Fruit fly (Drosophila melanogaster) whole organism, embryonic: Measurements from ENCODE around the gene Caper.

ENCODE experiments used
- Ada2b ChIP-seq: fragments of 200-800 bp; sonication (Bioruptor generic); IDR thresholded peaks from 2 replicates; pipeline ENCODE4 v1.3.6; 2022; ENCODE audit warnings: missing biosample characterization, missing genetic modification characterization
- Aef1 ChIP-seq: fragments of 200-800 bp; sonication (Bioruptor generic); IDR thresholded peaks from 3 replicates; pipeline ENCODE4 v1.3.6; 2022; ENCODE audit warnings: missing biosample characterization, missing genetic modification characterization
- Atf-2 ChIP-seq: fragments of 200-800 bp; sonication (Bioruptor generic); optimal IDR thresholded peaks from 2 replicates; lab custom pipeline; 2016; ENCODE audit warnings: missing biosample characterization, missing genetic modification characterization
- BtbVII ChIP-seq: fragments of 200-800 bp; sonication (Bioruptor generic); optimal IDR thresholded peaks from 3 replicates; lab custom pipeline; 2017; ENCODE audit warnings: missing biosample characterization, mild to moderate bottlenecking, missing genetic modification characterization
- CG12769 ChIP-seq: fragments of 200-800 bp; sonication (Bioruptor generic); optimal IDR thresholded peaks from 2 replicates; lab custom pipeline; 2019; ENCODE audit warnings: missing biosample characterization, mild to moderate bottlenecking, missing genetic modification characterization, moderate library complexity
- CG13624 ChIP-seq: fragments of 200-800 bp; sonication (Bioruptor generic); optimal IDR thresholded peaks from 2 replicates; lab custom pipeline; 2016; ENCODE audit warnings: missing biosample characterization, missing genetic modification characterization
- CG14441 ChIP-seq: fragments of 200-800 bp; sonication (Bioruptor generic); IDR thresholded peaks from 2 replicates; pipeline ENCODE4 v1.3.6; 2022; ENCODE audit warnings: missing biosample characterization, missing genetic modification characterization
- CG14860 ChIP-seq: fragments of 200-800 bp; sonication (Bioruptor generic); IDR thresholded peaks from 3 replicates; pipeline ENCODE4 v1.3.6; 2022; ENCODE audit warnings: missing biosample characterization, missing genetic modification characterization; ENCODE audit not compliant: partially characterized antibody
- CG15269 ChIP-seq: fragments of 200-800 bp; sonication (Bioruptor generic); optimal IDR thresholded peaks from 2 replicates; lab custom pipeline; 2018; ENCODE audit warnings: missing biosample characterization, mild to moderate bottlenecking, missing genetic modification characterization, moderate library complexity
- CG1603 ChIP-seq: fragments of 200-800 bp; sonication (Bioruptor generic); optimal IDR thresholded peaks from 2 replicates; lab custom pipeline; 2019; ENCODE audit warnings: missing biosample characterization, mild to moderate bottlenecking, missing genetic modification characterization, moderate library complexity
- CG16863 ChIP-seq: fragments of 200-800 bp; sonication (Bioruptor generic); optimal IDR thresholded peaks from 3 replicates; lab custom pipeline; 2016; ENCODE audit warnings: missing biosample characterization, missing genetic modification characterization
- CG18262 ChIP-seq: fragments of 200-800 bp; optimal IDR thresholded peaks from 3 replicates; lab custom pipeline; 2019; ENCODE audit warnings: missing biosample characterization, mild to moderate bottlenecking, missing genetic modification characterization, moderate library complexity
- CG18599 ChIP-seq: fragments of 200-800 bp; sonication (Bioruptor generic); optimal IDR thresholded peaks from 3 replicates; lab custom pipeline; 2017; ENCODE audit warnings: missing biosample characterization, missing genetic modification characterization, mild to moderate bottlenecking, moderate library complexity, missing genetic modification reagents
- CG30403 ChIP-seq: fragments of 200-800 bp; sonication (Bioruptor generic); optimal IDR thresholded peaks from 3 replicates; lab custom pipeline; 2016; ENCODE audit warnings: missing biosample characterization, missing genetic modification characterization
- CG32772 ChIP-seq: fragments of 200-800 bp; sonication (Bioruptor generic); IDR thresholded peaks from 2 replicates; pipeline ENCODE4 v1.3.6; 2022; ENCODE audit warnings: missing biosample characterization, missing genetic modification characterization
- CG33557 ChIP-seq: fragments of 200-800 bp; sonication (Bioruptor generic); optimal IDR thresholded peaks from 2 replicates; lab custom pipeline; 2019; ENCODE audit warnings: missing biosample characterization, mild to moderate bottlenecking, missing genetic modification characterization, moderate library complexity
- CG3847 ChIP-seq: fragments of 200-800 bp; sonication (Bioruptor generic); IDR thresholded peaks from 2 replicates; pipeline ENCODE4 v1.3.6; 2022; ENCODE audit warnings: missing biosample characterization, missing genetic modification characterization
- CG4424 ChIP-seq: fragments of 200-800 bp; sonication (Bioruptor generic); optimal IDR thresholded peaks from 3 replicates; lab custom pipeline; 2016; ENCODE audit warnings: missing biosample characterization, missing genetic modification characterization
- CG5245 ChIP-seq: fragments of 200-800 bp; sonication (Bioruptor generic); optimal IDR thresholded peaks from 3 replicates; lab custom pipeline; 2016; ENCODE audit warnings: missing biosample characterization, missing genetic modification characterization
- CG6765 ChIP-seq: fragments of 200-800 bp; sonication (Bioruptor generic); optimal IDR thresholded peaks from 3 replicates; lab custom pipeline; 2017; ENCODE audit warnings: missing biosample characterization, mild to moderate bottlenecking, missing genetic modification characterization
- CTCF ChIP-seq: fragments of 200-800 bp; sonication (Bioruptor generic); optimal IDR thresholded peaks from 2 replicates; lab custom pipeline; 2017; ENCODE audit warnings: missing biosample characterization, mild to moderate bottlenecking, missing genetic modification characterization, moderate library complexity
- D19A ChIP-seq: fragments of 200-800 bp; optimal IDR thresholded peaks from 3 replicates; lab custom pipeline; 2019; ENCODE audit warnings: missing biosample characterization, mild to moderate bottlenecking, missing genetic modification characterization, moderate library complexity
- HHEX ChIP-seq: fragments of 200-800 bp; sonication (Bioruptor generic); optimal IDR thresholded peaks from 3 replicates; lab custom pipeline; 2017; ENCODE audit warnings: missing biosample characterization, mild to moderate bottlenecking, missing genetic modification characterization, missing genetic modification reagents
- MTF-1 ChIP-seq: fragments of 200-800 bp; sonication (Bioruptor generic); optimal IDR thresholded peaks from 2 replicates; lab custom pipeline; 2018; ENCODE audit warnings: missing biosample characterization, mild to moderate bottlenecking, missing genetic modification characterization, borderline replicate concordance
- Max ChIP-seq: fragments of 200-800 bp; sonication (Bioruptor generic); optimal IDR thresholded peaks from 2 replicates; lab custom pipeline; 2016; ENCODE audit warnings: missing biosample characterization, mild to moderate bottlenecking, missing genetic modification characterization
- Meics ChIP-seq: fragments of 200-800 bp; sonication (Bioruptor generic); optimal IDR thresholded peaks from 2 replicates; lab custom pipeline; 2017; ENCODE audit warnings: missing biosample characterization, mild to moderate bottlenecking, missing genetic modification characterization
- Mes4 ChIP-seq: fragments of 200-800 bp; sonication (Bioruptor generic); optimal IDR thresholded peaks from 2 replicates; lab custom pipeline; 2016; ENCODE audit warnings: missing biosample characterization, missing genetic modification characterization
- Nf-YA ChIP-seq: fragments of 200-800 bp; sonication (Bioruptor generic); IDR thresholded peaks from 2 replicates; pipeline ENCODE4 v1.3.6; 2022; ENCODE audit warnings: missing biosample characterization, missing genetic modification characterization
- NfI ChIP-seq: fragments of 200-800 bp; sonication (Bioruptor generic); optimal IDR thresholded peaks from 3 replicates; lab custom pipeline; 2018; ENCODE audit warnings: missing biosample characterization, mild to moderate bottlenecking, missing genetic modification characterization, moderate library complexity
- Opbp ChIP-seq: fragments of 200-800 bp; sonication (Bioruptor generic); IDR thresholded peaks from 3 replicates; pipeline ENCODE4 v1.3.6; 2022; ENCODE audit warnings: missing biosample characterization, missing genetic modification characterization; ENCODE audit not compliant: partially characterized antibody
- Ptx1 ChIP-seq: fragments of 200-800 bp; sonication (Bioruptor generic); IDR thresholded peaks from 2 replicates; pipeline ENCODE4 v1.3.6; 2022; ENCODE audit warnings: missing biosample characterization, missing genetic modification characterization
- YL-1 ChIP-seq: fragments of 200-800 bp; sonication (Bioruptor generic); optimal IDR thresholded peaks from 3 replicates; lab custom pipeline; 2017; ENCODE audit warnings: missing biosample characterization, mild to moderate bottlenecking, missing genetic modification characterization
- bab2 ChIP-seq: fragments of 200-800 bp; sonication (Bioruptor generic); optimal IDR thresholded peaks from 2 replicates; lab custom pipeline; 2016; ENCODE audit warnings: missing biosample characterization, missing genetic modification characterization
- chinmo ChIP-seq: fragments of 200-800 bp; sonication (Bioruptor generic); IDR thresholded peaks from 4 replicates; pipeline ENCODE4 v1.3.6; 2022; ENCODE audit warnings: missing biosample characterization, missing genetic modification characterization; ENCODE audit not compliant: partially characterized antibody
- crp ChIP-seq, 2 experiments: fragments of 200-800 bp; sonication (Bioruptor generic); optimal IDR thresholded peaks; 2 replicates in 1 of 2; 3 replicates in 1 of 2; lab custom pipeline; 2017; ENCODE audit warnings: missing biosample characterization in 2 of 2, missing genetic modification characterization in 2 of 2, mild to moderate bottlenecking in 1 of 2, moderate library complexity in 1 of 2
- dati ChIP-seq: fragments of 200-800 bp; sonication (Bioruptor generic); IDR thresholded peaks from 2 replicates; pipeline ENCODE4 v1.3.6; 2022; ENCODE audit warnings: missing biosample characterization, missing genetic modification characterization
- dimm ChIP-seq: fragments of 200-800 bp; sonication (Bioruptor generic); IDR thresholded peaks from 2 replicates; pipeline ENCODE4 v1.3.6; 2022; ENCODE audit warnings: missing biosample characterization, missing genetic modification characterization
- dpn ChIP-seq, 2 experiments: fragments of 200-800 bp; sonication (Bioruptor generic); optimal IDR thresholded peaks; 3 replicates each; lab custom pipeline; 2016; ENCODE audit warnings: missing biosample characterization in 2 of 2, missing genetic modification characterization in 2 of 2
- ems ChIP-seq: fragments of 200-800 bp; sonication (Bioruptor generic); optimal IDR thresholded peaks from 3 replicates; lab custom pipeline; 2016; ENCODE audit warnings: missing biosample characterization, missing genetic modification characterization
- hkb ChIP-seq, 2 experiments: fragments of 200-800 bp in 1 of 2; fragments of >200 bp in 1 of 2; sonication (Bioruptor generic) in 1 of 2; IDR thresholded peaks in 1 of 2; optimal IDR thresholded peaks in 1 of 2; 2 replicates each; pipeline versions ENCODE4 v1.3.6 to Lab custom; 2017 to 2022; ENCODE audit warnings: missing biosample characterization in 1 of 2, missing genetic modification characterization in 1 of 2
- jumu ChIP-seq: fragments of 200-800 bp; sonication (Bioruptor generic); optimal IDR thresholded peaks from 3 replicates; lab custom pipeline; 2016; ENCODE audit warnings: missing biosample characterization, missing genetic modification characterization
- kni ChIP-seq: fragments of 200-800 bp; sonication (Bioruptor generic); optimal IDR thresholded peaks from 3 replicates; lab custom pipeline; 2017; ENCODE audit warnings: mild to moderate bottlenecking, missing biosample characterization, missing genetic modification reagents, missing genetic modification characterization
- lilli ChIP-seq: fragments of 200-800 bp; sonication (Bioruptor generic); optimal IDR thresholded peaks from 3 replicates; lab custom pipeline; 2016; ENCODE audit warnings: missing biosample characterization, missing genetic modification characterization
- odd ChIP-seq: fragments of 200-800 bp; sonication (Bioruptor generic); optimal IDR thresholded peaks from 2 replicates; lab custom pipeline; 2017; ENCODE audit warnings: missing biosample characterization, mild to moderate bottlenecking, missing genetic modification characterization
- pnt ChIP-seq: fragments of 200-800 bp; sonication (Bioruptor generic); optimal IDR thresholded peaks from 3 replicates; lab custom pipeline; 2016; ENCODE audit warnings: missing biosample characterization, missing genetic modification characterization
- prd ChIP-seq, 3 experiments: fragments of >200 bp in 2 of 3; fragments of 200-800 bp in 1 of 3; sonication (Bioruptor generic) in 1 of 3; optimal IDR thresholded peaks in 2 of 3; IDR thresholded peaks in 1 of 3; 2 replicates in 2 of 3; 3 replicates in 1 of 3; pipeline versions ENCODE4 v1.3.6 to Lab custom; 2017 to 2022; ENCODE audit warnings: missing biosample characterization in 1 of 3, missing genetic modification characterization in 1 of 3
- sob ChIP-seq: fragments of 200-800 bp; sonication (Bioruptor generic); IDR thresholded peaks from 2 replicates; pipeline ENCODE4 v1.3.6; 2022; ENCODE audit warnings: missing biosample characterization, missing genetic modification characterization
- trh ChIP-seq: fragments of 200-800 bp; sonication (Bioruptor generic); optimal IDR thresholded peaks from 2 replicates; lab custom pipeline; 2016; ENCODE audit warnings: missing biosample characterization, missing genetic modification characterization
- wdn ChIP-seq: fragments of 200-800 bp; sonication (Bioruptor generic); IDR thresholded peaks from 2 replicates; pipeline ENCODE4 v1.3.6; 2022; ENCODE audit warnings: missing biosample characterization, missing genetic modification characterization

Gene Caper

dm6 chr2L:7033100-7033675, 667 bp downstream of the Caper start (continued):
- TF ChIP-seq Atf-2 (GFP tag; lab: Kevin White, UChicago) (no peak), CG5245 (GFP tag; lab: Kevin White, UChicago) (peak; percentile 16), wdn (GFP tag; lab: Robert Waterston, UW) (no peak), Mes4 (GFP tag; lab: Kevin White, UChicago) (no peak), chinmo (GFP tag; lab: Robert Waterston, UW) (peak; percentile 92), NfI (GFP tag; lab: Kevin White, UChicago) (peak; percentile 39), trh (GFP tag; lab: Kevin White, UChicago) (no peak), CG14441 (GFP tag; lab: Robert Waterston, UW) (0 out of 2 replicates have a peak, but pooled peaks have one; percentile 37), sob (GFP tag; lab: Robert Waterston, UW) (peak; percentile 45; the same call in 1 of the 2 replicates), CG15269 (tag; lab: Kevin White, UChicago) (peak; percentile 47), D19A (tag; lab: Kevin White, UChicago) (no peak), prd (optimal IDR thresholded peaks at IDR 0.05; lab: Kevin White, UChicago) (no peak), prd (GFP tag; IDR thresholded peaks at IDR 0.05; lab: Robert Waterston, UW) (peak; percentile 37; the same call in 1 of the 3 replicates), HHEX (GFP tag; lab: Kevin White, UChicago) (peak; percentile 51), kni (GFP tag; lab: Kevin White, UChicago) (no peak), Nf-YA (GFP tag; lab: Robert Waterston, UW) (no peak), Ptx1 (GFP tag; lab: Robert Waterston, UW) (peak; percentile 42; the same call in 1 of the 2 replicates), YL-1 (no peak), CG18599 (no peak), Opbp (GFP tag; lab: Robert Waterston, UW) (no peak), CG1603 (peak; percentile 45), dpn (GFP tag; optimal IDR thresholded peaks at IDR 0.05; lab: Kevin White, UChicago) (peak; percentile 22 to 32), bab2 (GFP tag; lab: Kevin White, UChicago) (no peak), odd (GFP tag; lab: Kevin White, UChicago) (peak; percentile 27), CG3847 (GFP tag; lab: Robert Waterston, UW) (0 out of 2 replicates have a peak, but pooled peaks have one; percentile 23), jumu (peak; percentile 40), CG4424 (peak; percentile 16), Max (GFP tag; lab: Kevin White, UChicago) (peak; percentile 30), BtbVII (GFP tag; lab: Kevin White, UChicago) (peak; percentile 44), CG6765 (peak; percentile 1), pnt (GFP tag; lab: Kevin White, UChicago) (no peak), dimm (GFP tag; lab: Robert Waterston, UW) (no peak), CG12769 (tag; lab: Kevin White, UChicago) (peak; percentile 46), CTCF (GFP tag; lab: Kevin White, UChicago) (no peak), CG18262 (tag; lab: Kevin White, UChicago) (peak; percentile 25), CG14860 (GFP tag; lab: Robert Waterston, UW) (no peak), Meics (GFP tag; lab: Kevin White, UChicago) (peak; percentile 53), CG30403 (GFP tag; lab: Kevin White, UChicago) (peak; percentile 19), CG33557 (GFP tag; lab: Kevin White, UChicago) (no peak), lilli (peak; percentile 69), hkb (optimal IDR thresholded peaks at IDR 0.05; lab: Kevin White, UChicago) (no peak), hkb (GFP tag; IDR thresholded peaks at IDR 0.05; lab: Robert Waterston, UW) (peak; percentile 53; the same call in 1 of the 2 replicates), dati (no peak), Aef1 (GFP tag; lab: Robert Waterston, UW) (peak; percentile 21; the same call in 1 of the 3 replicates), CG32772 (GFP tag; lab: Robert Waterston, UW) (no peak), Ada2b (GFP tag; lab: Robert Waterston, UW) (peak; percentile 55), crp (GFP tag; optimal IDR thresholded peaks at IDR 0.05; lab: Kevin White, UChicago) (no peak), ems (GFP tag; lab: Kevin White, UChicago) (peak; percentile 19), MTF-1 (GFP tag; lab: Kevin White, UChicago) (peak; percentile 15), CG13624 (peak; percentile 60), CG16863 (GFP tag; lab: Kevin White, UChicago) (peak; percentile 15)
